Fruit fly (Drosophila melanogaster) whole organism, embryonic: ENCODE measurements around the gene mag.

ENCODE experiments used
- Aef1 ChIP-seq: fragments of 200-800 bp; sonication (Bioruptor generic); IDR thresholded peaks from 3 replicates; pipeline ENCODE4 v1.3.6; 2022; ENCODE audit warnings: missing biosample characterization, missing genetic modification characterization
- B-H2 ChIP-seq: fragments of 200-800 bp; sonication (Bioruptor generic); optimal IDR thresholded peaks from 2 replicates; lab custom pipeline; 2018; ENCODE audit warnings: missing biosample characterization, mild to moderate bottlenecking, missing genetic modification characterization
- BEAF-32 ChIP-seq: fragments of 200-800 bp; sonication (Bioruptor generic); optimal IDR thresholded peaks from 3 replicates; lab custom pipeline; 2017; ENCODE audit warnings: missing biosample characterization, missing genetic modification characterization, mild to moderate bottlenecking, moderate library complexity, missing genetic modification reagents
- CG14860 ChIP-seq: fragments of 200-800 bp; sonication (Bioruptor generic); IDR thresholded peaks from 3 replicates; pipeline ENCODE4 v1.3.6; 2022; ENCODE audit warnings: missing biosample characterization, missing genetic modification characterization; ENCODE audit not compliant: partially characterized antibody
- CG1602 ChIP-seq: fragments of 200-800 bp; sonication (Bioruptor generic); optimal IDR thresholded peaks from 3 replicates; lab custom pipeline; 2016; ENCODE audit warnings: missing biosample characterization, missing genetic modification characterization
- CG1603 ChIP-seq: fragments of 200-800 bp; sonication (Bioruptor generic); optimal IDR thresholded peaks from 2 replicates; lab custom pipeline; 2019; ENCODE audit warnings: missing biosample characterization, mild to moderate bottlenecking, missing genetic modification characterization, moderate library complexity
- CG17568 ChIP-seq: fragments of 200-800 bp; sonication (Bioruptor generic); optimal IDR thresholded peaks from 2 replicates; lab custom pipeline; 2018; ENCODE audit warnings: missing biosample characterization, mild to moderate bottlenecking, missing genetic modification characterization, moderate library complexity
- CG17829 ChIP-seq: fragments of 200-800 bp; optimal IDR thresholded peaks from 2 replicates; lab custom pipeline; 2019; ENCODE audit warnings: missing biosample characterization, mild to moderate bottlenecking, missing genetic modification characterization, moderate library complexity
- CG18262 ChIP-seq: fragments of 200-800 bp; optimal IDR thresholded peaks from 3 replicates; lab custom pipeline; 2019; ENCODE audit warnings: missing biosample characterization, mild to moderate bottlenecking, missing genetic modification characterization, moderate library complexity
- CG1832 ChIP-seq: fragments of 200-800 bp; sonication (Bioruptor generic); optimal IDR thresholded peaks from 2 replicates; lab custom pipeline; 2017; ENCODE audit warnings: missing biosample characterization, mild to moderate bottlenecking, missing genetic modification characterization, inconsistent platforms
- CG2116 ChIP-seq: fragments of 200-800 bp; sonication (Bioruptor generic); optimal IDR thresholded peaks from 3 replicates; lab custom pipeline; 2018; ENCODE audit warnings: missing biosample characterization, mild to moderate bottlenecking, missing genetic modification characterization
- CG2202 ChIP-seq: fragments of 200-800 bp; sonication (Bioruptor generic); optimal IDR thresholded peaks from 2 replicates; lab custom pipeline; 2018; ENCODE audit warnings: missing biosample characterization, mild to moderate bottlenecking, missing genetic modification characterization
- CG30403 ChIP-seq: fragments of 200-800 bp; sonication (Bioruptor generic); optimal IDR thresholded peaks from 3 replicates; lab custom pipeline; 2016; ENCODE audit warnings: missing biosample characterization, missing genetic modification characterization
- CG30431 ChIP-seq: fragments of 200-800 bp; sonication (Bioruptor generic); optimal IDR thresholded peaks from 2 replicates; lab custom pipeline; 2017; ENCODE audit warnings: missing biosample characterization, missing genetic modification characterization
- CG33213 ChIP-seq: fragments of 200-800 bp; sonication (Bioruptor generic); optimal IDR thresholded peaks from 3 replicates; lab custom pipeline; 2016; ENCODE audit warnings: missing biosample characterization, missing genetic modification characterization
- CG34376 ChIP-seq: fragments of 200-800 bp; sonication (Bioruptor generic); optimal IDR thresholded peaks from 2 replicates; lab custom pipeline; 2018; ENCODE audit warnings: missing biosample characterization, mild to moderate bottlenecking, missing genetic modification characterization
- CG4282 ChIP-seq: fragments of 200-800 bp; sonication (Bioruptor generic); optimal IDR thresholded peaks from 2 replicates; lab custom pipeline; 2016; ENCODE audit warnings: missing biosample characterization, missing genetic modification characterization
- CG4730 ChIP-seq: fragments of 200-800 bp; sonication (Bioruptor generic); IDR thresholded peaks from 2 replicates; pipeline ENCODE4 v1.3.6; 2022; ENCODE audit warnings: missing biosample characterization, missing genetic modification characterization
- CG7556 ChIP-seq: fragments of 200-800 bp; sonication (Bioruptor generic); optimal IDR thresholded peaks from 2 replicates; lab custom pipeline; 2017; ENCODE audit warnings: missing biosample characterization, mild to moderate bottlenecking, missing genetic modification characterization
- CG7745 ChIP-seq: fragments of 200-800 bp; sonication (Bioruptor generic); optimal IDR thresholded peaks from 2 replicates; lab custom pipeline; 2018; ENCODE audit warnings: missing biosample characterization, mild to moderate bottlenecking, missing genetic modification characterization, moderate library complexity
- CG8944 ChIP-seq: fragments of 200-800 bp; sonication (Bioruptor generic); optimal IDR thresholded peaks from 3 replicates; lab custom pipeline; 2016; ENCODE audit warnings: missing biosample characterization, missing genetic modification characterization
- CG9876 ChIP-seq: fragments of 200-800 bp; sonication (Bioruptor generic); optimal IDR thresholded peaks from 2 replicates; lab custom pipeline; 2016; ENCODE audit warnings: missing biosample characterization, missing genetic modification characterization
- D19B ChIP-seq: fragments of 200-800 bp; sonication (Bioruptor generic); optimal IDR thresholded peaks from 2 replicates; lab custom pipeline; 2017; ENCODE audit warnings: missing biosample characterization, mild to moderate bottlenecking, missing genetic modification characterization
- Eip74EF ChIP-seq, 2 experiments: fragments of 200-800 bp in 1 of 2; fragments of >200 bp in 1 of 2; sonication (Bioruptor generic) in 1 of 2; optimal IDR thresholded peaks; 2 replicates each; lab custom pipeline; 2017 to 2019; ENCODE audit warnings: missing biosample characterization in 2 of 2, missing genetic modification characterization in 2 of 2, mild to moderate bottlenecking in 1 of 2, moderate library complexity in 1 of 2
- Ets65A ChIP-seq: fragments of 200-800 bp; sonication (Bioruptor generic); peaks from one replicate; lab custom pipeline; 2016; ENCODE audit warnings: missing biosample characterization, missing genetic modification characterization
- HHEX ChIP-seq: fragments of 200-800 bp; sonication (Bioruptor generic); optimal IDR thresholded peaks from 3 replicates; lab custom pipeline; 2017; ENCODE audit warnings: missing biosample characterization, mild to moderate bottlenecking, missing genetic modification characterization, missing genetic modification reagents
- Hr3 ChIP-seq: fragments of 200-800 bp; sonication (Bioruptor generic); optimal IDR thresholded peaks from 3 replicates; lab custom pipeline; 2016; ENCODE audit warnings: missing biosample characterization, missing genetic modification characterization
- Lim3 ChIP-seq: fragments of 200-800 bp; sonication (Bioruptor generic); IDR thresholded peaks from 2 replicates; pipeline ENCODE4 v1.3.6; 2022; ENCODE audit warnings: missing biosample characterization, missing genetic modification characterization
- Neu2 ChIP-seq: fragments of 200-800 bp; sonication (Bioruptor generic); optimal IDR thresholded peaks from 3 replicates; lab custom pipeline; 2016; ENCODE audit warnings: missing biosample characterization, missing genetic modification characterization, borderline replicate concordance
- Scr ChIP-seq: fragments of 200-800 bp; sonication (Bioruptor generic); IDR thresholded peaks from 2 replicates; pipeline ENCODE4 v1.3.6; 2022; ENCODE audit warnings: missing biosample characterization, missing genetic modification characterization; ENCODE audit not compliant: partially characterized antibody
- Sry-β ChIP-seq: fragments of 200-800 bp; sonication (Bioruptor generic); optimal IDR thresholded peaks from 2 replicates; lab custom pipeline; 2018; ENCODE audit warnings: missing biosample characterization, mild to moderate bottlenecking, missing genetic modification characterization, moderate library complexity
- Tbp ChIP-seq: fragments of >200 bp; optimal IDR thresholded peaks from 2 replicates; lab custom pipeline; 2018; ENCODE audit warnings: missing biosample characterization, missing genetic modification characterization
- cg ChIP-seq: fragments of 200-800 bp; sonication (Bioruptor generic); optimal IDR thresholded peaks from 3 replicates; lab custom pipeline; 2019; ENCODE audit warnings: missing biosample characterization, mild to moderate bottlenecking, missing genetic modification characterization, moderate library complexity
- fru ChIP-seq: fragments of >200 bp; optimal IDR thresholded peaks from 2 replicates; lab custom pipeline; 2017
- gce ChIP-seq: fragments of 200-800 bp; sonication (Bioruptor generic); IDR thresholded peaks from 3 replicates; pipeline ENCODE4 v1.3.6; 2022; ENCODE audit warnings: missing biosample characterization, missing genetic modification characterization
- gsb-n ChIP-seq: fragments of 200-800 bp; sonication (Bioruptor generic); optimal IDR thresholded peaks from 3 replicates; lab custom pipeline; 2018; ENCODE audit warnings: missing biosample characterization, mild to moderate bottlenecking, missing genetic modification characterization
- jing ChIP-seq: fragments of 200-800 bp; sonication (Bioruptor generic); optimal IDR thresholded peaks from 2 replicates; lab custom pipeline; 2018; ENCODE audit warnings: missing biosample characterization, mild to moderate bottlenecking, missing genetic modification characterization
- lilli ChIP-seq: fragments of 200-800 bp; sonication (Bioruptor generic); optimal IDR thresholded peaks from 3 replicates; lab custom pipeline; 2016; ENCODE audit warnings: missing biosample characterization, missing genetic modification characterization
- mld ChIP-seq: fragments of 200-800 bp; sonication (Bioruptor generic); IDR thresholded peaks from 3 replicates; pipeline ENCODE4 v1.3.6; 2022; ENCODE audit warnings: missing biosample characterization, missing genetic modification characterization; ENCODE audit not compliant: partially characterized antibody
- p53 ChIP-seq: fragments of 200-800 bp; sonication (Bioruptor generic); optimal IDR thresholded peaks from 2 replicates; lab custom pipeline; 2016; ENCODE audit warnings: missing biosample characterization, missing genetic modification characterization
- ranshi ChIP-seq: fragments of 200-800 bp; sonication (Bioruptor generic); IDR thresholded peaks from 2 replicates; pipeline ENCODE4 v1.3.6; 2022; ENCODE audit warnings: missing biosample characterization, missing genetic modification characterization
- run ChIP-seq: fragments of 200-800 bp; sonication (Bioruptor generic); optimal IDR thresholded peaks from 3 replicates; lab custom pipeline; 2018; ENCODE audit warnings: missing biosample characterization, mild to moderate bottlenecking, missing genetic modification characterization
- sc ChIP-seq, 3 experiments: fragments of >200 bp in 2 of 3; fragments of 200-800 bp in 1 of 3; sonication (Bioruptor generic) in 1 of 3; optimal IDR thresholded peaks; 2 replicates in 2 of 3; 3 replicates in 1 of 3; lab custom pipeline; 2017; ENCODE audit warnings: mild to moderate bottlenecking in 1 of 3, missing biosample characterization in 1 of 3, missing genetic modification characterization in 1 of 3, missing genetic modification reagents in 1 of 3
- seq ChIP-seq: fragments of 200-800 bp; sonication (Bioruptor generic); IDR thresholded peaks from 2 replicates; pipeline ENCODE4 v1.3.6; 2022; ENCODE audit warnings: missing biosample characterization, missing genetic modification characterization
- sim ChIP-seq: fragments of 200-800 bp; sonication (Bioruptor generic); IDR thresholded peaks from 2 replicates; pipeline ENCODE4 v1.3.6; 2022; ENCODE audit warnings: missing biosample characterization, missing genetic modification characterization
- stc ChIP-seq: fragments of 200-800 bp; sonication (Bioruptor generic); IDR thresholded peaks from 2 replicates; pipeline ENCODE4 v1.3.6; 2022; ENCODE audit warnings: missing biosample characterization, missing genetic modification characterization
- vvl ChIP-seq: fragments of 200-800 bp; sonication (Bioruptor generic); IDR thresholded peaks from 2 replicates; pipeline ENCODE4 v1.3.6; 2022; ENCODE audit warnings: missing biosample characterization, missing genetic modification characterization
- wek ChIP-seq: fragments of 200-800 bp; sonication (Bioruptor generic); optimal IDR thresholded peaks from 3 replicates; lab custom pipeline; 2018; ENCODE audit warnings: missing biosample characterization, mild to moderate bottlenecking, missing genetic modification characterization, moderate library complexity
- zfh1 ChIP-seq: fragments of 200-800 bp; sonication (Bioruptor generic); IDR thresholded peaks from 3 replicates; pipeline ENCODE4 v1.3.6; 2022; ENCODE audit warnings: missing biosample characterization, missing genetic modification characterization

mag gene

dm6 chr3L:20509121-20509934, 48.8 kb downstream of the mag start (continued):
- TF ChIP-seq cg, result no peak
- TF ChIP-seq D19B (GFP tag; lab: Kevin White, UChicago), result peak; percentile 74
- 0 out of 3 replicates have a peak, but pooled peaks have one; percentile 23 for TF ChIP-seq zfh1 (GFP tag; lab: Robert Waterston, UW)
- no peak for TF ChIP-seq stc (GFP tag; lab: Robert Waterston, UW)
- peak; percentile 62 for TF ChIP-seq CG30431 (GFP tag; lab: Kevin White, UChicago)
- TF ChIP-seq wek, result no peak
- peak; percentile 33 for TF ChIP-seq CG2116 (GFP tag; lab: Kevin White, UChicago)
- TF ChIP-seq mld, result no peak
- TF ChIP-seq CG17568, result peak; percentile 58
- no peak for TF ChIP-seq sc (optimal IDR thresholded peaks at IDR 0.05; lab: Kevin White, UChicago)
- peak; percentile 61 for TF ChIP-seq sc (GFP tag; optimal IDR thresholded peaks at IDR 0.05; lab: Kevin White, UChicago)
- no peak for TF ChIP-seq sim
- TF ChIP-seq Sry-β (GFP tag; lab: Kevin White, UChicago), result no peak
- TF ChIP-seq CG17829 (tag; lab: Kevin White, UChicago), result peak; percentile 81
- TF ChIP-seq CG4730 (GFP tag; lab: Robert Waterston, UW), result 0 out of 2 replicates have a peak, but pooled peaks have one; percentile 22
- TF ChIP-seq CG2202 (tag; lab: Kevin White, UChicago), result peak; percentile 37
- peak; percentile 58 for TF ChIP-seq CG34376 (GFP tag; lab: Kevin White, UChicago)
- TF ChIP-seq run (tag; lab: Kevin White, UChicago), result peak; percentile 27
- TF ChIP-seq Scr, result no peak
- peak; percentile 10 for TF ChIP-seq CG4282
- peak; percentile 60 for TF ChIP-seq CG1602
- TF ChIP-seq ranshi (GFP tag; lab: Robert Waterston, UW), result no peak
- peak; percentile 59 for TF ChIP-seq B-H2
- TF ChIP-seq CG18262 (tag; lab: Kevin White, UChicago), result peak; percentile 90
- TF ChIP-seq fru, result no peak
- no peak for TF ChIP-seq CG1832 (GFP tag; lab: Kevin White, UChicago)
- peak; percentile 40 for TF ChIP-seq gsb-n (tag; lab: Kevin White, UChicago)
- TF ChIP-seq BEAF-32 (GFP tag; lab: Kevin White, UChicago), result no peak
- TF ChIP-seq vvl (GFP tag; lab: Robert Waterston, UW), result no peak; the same call in 1 of the 2 replicates
- TF ChIP-seq CG30403 (GFP tag; lab: Kevin White, UChicago), result peak; percentile 88
- TF ChIP-seq Hr3, result peak; percentile 65
- TF ChIP-seq CG33213 (GFP tag; lab: Kevin White, UChicago), result peak; percentile 44
- TF ChIP-seq seq, result no peak
- TF ChIP-seq gce, result no peak
- TF ChIP-seq lilli (GFP tag; lab: Kevin White, UChicago), result peak; percentile 87
- TF ChIP-seq CG8944 (GFP tag; lab: Kevin White, UChicago), result peak; percentile 20
- TF ChIP-seq CG14860 (GFP tag; lab: Robert Waterston, UW), result no peak
- TF ChIP-seq CG7745 (tag; lab: Kevin White, UChicago), result no peak
- peak; percentile 9 for TF ChIP-seq p53 (GFP tag; lab: Kevin White, UChicago)
- TF ChIP-seq HHEX (GFP tag; lab: Kevin White, UChicago), result peak; percentile 69
- no peak for TF ChIP-seq CG9876 (GFP tag; lab: Kevin White, UChicago)
- peak; percentile 60 for TF ChIP-seq Ets65A
- peak; percentile 93 for TF ChIP-seq CG7556 (GFP tag; lab: Kevin White, UChicago)
- TF ChIP-seq Eip74EF (GFP tag; optimal IDR thresholded peaks at IDR 0.05; lab: Kevin White, UChicago), result peak in 1 of 2 experiments; percentile 73
- TF ChIP-seq Aef1, result no peak; the same call in 2 of the 3 replicates
- TF ChIP-seq Lim3 (GFP tag; lab: Robert Waterston, UW), result no peak
- TF ChIP-seq jing (GFP tag; lab: Kevin White, UChicago), result no peak
- no peak for TF ChIP-seq Tbp (GFP tag; lab: Kevin White, UChicago)
- TF ChIP-seq CG1603 (tag; lab: Kevin White, UChicago), result no peak
- no peak for TF ChIP-seq Neu2 (GFP tag; lab: Kevin White, UChicago)
